Worm (Caenorhabditis elegans) whole organism, midembryonic: ENCODE data around the gene C06B8.2.

ENCODE experiments used
- T22C8.4 ChIP-seq: fragments of 200-800 bp; sonication (Bioruptor generic); IDR thresholded peaks from 2 replicates; pipeline ENCODE4 v1.3.6; 2022; ENCODE audit warnings: missing genetic modification characterization, missing compliant biosample characterization
- cog-1 ChIP-seq: sonication (generic microtip); optimal IDR thresholded peaks from 2 replicates; lab custom pipeline; 2016; ENCODE audit warnings: missing genetic modification characterization, missing compliant biosample characterization
- flt-1 ChIP-seq: fragments of 200-800 bp; sonication (Bioruptor generic); IDR thresholded peaks from 2 replicates; pipeline ENCODE4 v1.3.6; 2022; ENCODE audit warnings: missing genetic modification characterization, missing compliant biosample characterization
- klf-2 ChIP-seq: fragments of 200-800 bp; sonication (Bioruptor generic); conservative IDR thresholded peaks from 2 replicates; pipeline ENCODE4 v1.3.6; 2022; ENCODE audit warnings: missing genetic modification reagents, missing genetic modification characterization, missing compliant biosample characterization
- ref-1 ChIP-seq: fragments of 200-800 bp; sonication (Bioruptor generic); conservative IDR thresholded peaks from 2 replicates; pipeline ENCODE4 v1.3.6; 2022; ENCODE audit warnings: missing genetic modification reagents, missing genetic modification characterization, missing compliant biosample characterization
- tab-1 ChIP-seq: fragments of 200-800 bp; sonication (Bioruptor generic); IDR thresholded peaks from 2 replicates; pipeline ENCODE4 v1.3.6; 2022; ENCODE audit warnings: missing genetic modification characterization, missing compliant biosample characterization
- ztf-23 ChIP-seq: fragments of 200-800 bp; sonication (Bioruptor generic); IDR thresholded peaks from 2 replicates; pipeline ENCODE4 v1.3.6; 2022; ENCODE audit warnings: missing genetic modification reagents, missing genetic modification characterization, missing compliant biosample characterization
- ztf-29 ChIP-seq: fragments of 200-800 bp; sonication (Bioruptor generic); IDR thresholded peaks from 2 replicates; pipeline ENCODE4 v1.3.6; 2022; ENCODE audit warnings: missing genetic modification reagents, missing genetic modification characterization, missing compliant biosample characterization

DNA sequence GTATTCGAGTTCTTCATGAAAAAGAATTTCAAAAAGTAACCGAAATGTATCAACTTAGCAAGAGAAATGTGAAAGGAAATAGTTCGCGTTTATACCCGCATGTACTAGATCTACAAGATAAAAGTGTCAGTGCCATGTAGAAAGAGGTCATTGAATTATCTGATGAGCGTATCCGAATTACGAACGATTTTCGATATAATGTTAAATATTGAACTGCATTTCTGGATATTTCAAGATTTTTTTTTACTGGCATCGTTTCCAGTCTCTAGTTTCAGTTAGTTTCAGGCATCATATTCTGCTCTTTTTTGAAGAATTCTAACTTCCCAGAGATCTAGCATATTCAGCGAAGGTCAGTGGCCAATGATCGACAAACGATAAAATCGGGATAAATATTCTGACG lies 2.8 kb upstream of the C06B8.2 start, which contains the start of gene nhr-150:
- TF ChIP-seq tab-1 (GFP tag; lab: Robert Waterston, UW) (no peak), klf-2 (GFP tag; lab: Robert Waterston, UW) (no peak), T22C8.4 (GFP tag; lab: Robert Waterston, UW) (no peak), ref-1 (GFP tag; lab: Robert Waterston, UW) (no peak), flt-1 (GFP tag; lab: Robert Waterston, UW) (no peak), cog-1 (no peak), ztf-23 (no peak), ztf-29 (GFP tag; lab: Robert Waterston, UW) (no peak)
